Worm (Caenorhabditis elegans): Measurements from ENCODE around the gene anat-1.

anat-1 gene

ce11 chrIV:6802132-6802531 lies 31.5 kb downstream of the anat-1 start, which contains the start of the genes cest-4 and C17H12.11:
TSS of gene cest-4 (minus strand) at chrIV:6802337.
TSS of gene C17H12.11 (plus strand) at chrIV:6802387.
- TF ChIP-seq pax-3 (tag; optimal IDR thresholded peaks at IDR 0.05) = no peak
- no peak for TF ChIP-seq C34B4.2 (tag; optimal IDR thresholded peaks at IDR 0.05)
- no peak for TF ChIP-seq dsc-1 (tag; optimal IDR thresholded peaks at IDR 0.05)
- no peak for TF ChIP-seq jun-1 (tag; optimal IDR thresholded peaks at IDR 0.05)
- no peak for TF ChIP-seq xbp-1 (tag; optimal IDR thresholded peaks at IDR 0.05)
- TF ChIP-seq efl-1 (optimal IDR thresholded peaks at IDR 0.05) = no peak
- no peak for TF ChIP-seq efl-1 (GFP tag; optimal IDR thresholded peaks at IDR 0.05 in 1 of 2)
- TF ChIP-seq grh-1 (GFP tag; IDR thresholded peaks at IDR 0.05) = no peak
- TF ChIP-seq elt-2 (tag; optimal IDR thresholded peaks at IDR 0.05) = peak; percentile 55
- no peak for TF ChIP-seq ceh-63 (GFP tag; optimal IDR thresholded peaks at IDR 0.05)
- no peak for TF ChIP-seq nhr-237 (tag; optimal IDR thresholded peaks at IDR 0.05)
- TF ChIP-seq aly-2 (tag; optimal IDR thresholded peaks at IDR 0.05) = no peak
- TF ChIP-seq nhr-19 (GFP tag; conservative IDR thresholded peaks at IDR 0.05) = no peak
- TF ChIP-seq zip-4 (GFP tag; optimal IDR thresholded peaks at IDR 0.05) = no peak
- peak in 1 of 2 experiments; percentile 23 for TF ChIP-seq lin-35 (GFP tag; optimal IDR thresholded peaks at IDR 0.05)
- no peak for TF ChIP-seq ceh-90 (tag; optimal IDR thresholded peaks at IDR 0.05)
- TF ChIP-seq nhr-85 (tag) = no peak
- no peak for TF ChIP-seq mdl-1 (tag; optimal IDR thresholded peaks at IDR 0.05)
- TF ChIP-seq alr-1 (tag; optimal IDR thresholded peaks at IDR 0.05; ENCODE audit: borderline replicate concordance) = no peak
- TF ChIP-seq pqm-1 (tag; optimal IDR thresholded peaks at IDR 0.05) = peak; percentile 5
- TF ChIP-seq lin-14 (GFP tag; optimal IDR thresholded peaks at IDR 0.05) = no peak

- TF ChIP-seq unc-130 (tag; optimal IDR thresholded peaks at IDR 0.05) (no peak), nhr-28 (tag; optimal IDR thresholded peaks at IDR 0.05) (no peak), swsn-7 (tag; optimal IDR thresholded peaks at IDR 0.05) (no peak), hlh-17 (GFP tag; optimal IDR thresholded peaks at IDR 0.05; ENCODE audit: borderline replicate concordance) (no peak), elt-2 (tag; optimal IDR thresholded peaks at IDR 0.05) (no peak), tlp-1 (tag; optimal IDR thresholded peaks at IDR 0.05) (no peak), xbp-1 (tag; optimal IDR thresholded peaks at IDR 0.05) (no peak), isw-1 (GFP tag; IDR thresholded peaks at IDR 0.05) (no peak), lin-39 (tag; optimal IDR thresholded peaks at IDR 0.05) (no peak), fos-1 (tag; optimal IDR thresholded peaks at IDR 0.05) (no peak), aly-2 (tag; optimal IDR thresholded peaks at IDR 0.05) (no peak), ceh-8 (GFP tag; optimal IDR thresholded peaks at IDR 0.05) (no peak), hpl-2 (GFP tag; optimal IDR thresholded peaks at IDR 0.05) (no peak), nhr-12 (tag; optimal IDR thresholded peaks at IDR 0.05) (no peak), zag-1 (tag; optimal IDR thresholded peaks at IDR 0.05) (no peak), lin-13 (GFP tag; optimal IDR thresholded peaks at IDR 0.05) (no peak), sox-4 (tag; optimal IDR thresholded peaks at IDR 0.05) (no peak), mep-1 (tag; optimal IDR thresholded peaks at IDR 0.05) (no peak), unc-62 (GFP tag; optimal IDR thresholded peaks at IDR 0.05) (no peak)
Measured at ce11 chrIV:6803294-6803693, 32.7 kb downstream of the anat-1 start.

- TF ChIP-seq fos-1 (tag; optimal IDR thresholded peaks at IDR 0.05) (peak; percentile 3), vab-15 (tag; optimal IDR thresholded peaks at IDR 0.05) (no peak), elt-3 (tag; optimal IDR thresholded peaks at IDR 0.05) (peak in 1 of 6 experiments; percentile 52), nhr-20 (tag; optimal IDR thresholded peaks at IDR 0.05) (peak; percentile 20), fkh-10 (GFP tag; optimal IDR thresholded peaks at IDR 0.05) (no peak), lin-14 (GFP tag; optimal IDR thresholded peaks at IDR 0.05) (peak; percentile 71), hlh-4 (tag; optimal IDR thresholded peaks at IDR 0.05) (no peak), snu-23 (GFP tag; optimal IDR thresholded peaks at IDR 0.05) (peak; percentile 31), nhr-11 (tag; optimal IDR thresholded peaks at IDR 0.05) (no peak), fkh-8 (tag; optimal IDR thresholded peaks at IDR 0.05) (no peak), sptf-1 (tag; optimal IDR thresholded peaks at IDR 0.05) (no peak), lin-39 (tag; optimal IDR thresholded peaks at IDR 0.05) (peak; percentile 62), unc-130 (tag; optimal IDR thresholded peaks at IDR 0.05) (no peak), rnt-1 (tag; optimal IDR thresholded peaks at IDR 0.05) (peak; percentile 66), unc-86 (tag; optimal IDR thresholded peaks at IDR 0.05) (no peak), lin-35 (GFP tag; optimal IDR thresholded peaks at IDR 0.05) (peak in 1 of 2 experiments; percentile 23), lin-15B (tag; optimal IDR thresholded peaks at IDR 0.05) (no peak), pag-3 (tag; optimal IDR thresholded peaks at IDR 0.05; ENCODE audit: borderline replicate concordance, insufficient read depth) (no peak), lir-3 (tag; optimal IDR thresholded peaks at IDR 0.05; ENCODE audit: poor library complexity) (no peak)
Measured at ce11 chrIV:6803805-6804344, 33.2 kb downstream of the anat-1 start.
